Worm (Caenorhabditis elegans) whole organism, L4 larva: Measurements from ENCODE around the gene F21D5.6.

Source experiments
- ceh-62 ChIP-seq: sonication (generic microtip); optimal IDR thresholded peaks from 2 replicates; lab custom pipeline; 2017; ENCODE audit warnings: missing biosample characterization, missing genetic modification characterization
- cey-2 ChIP-seq: sonication (generic microtip); optimal IDR thresholded peaks from 3 replicates; lab custom pipeline; 2017; ENCODE audit warnings: missing genetic modification characterization, mild to moderate bottlenecking, missing compliant biosample characterization, antibody characterized with exemption, borderline replicate concordance; ENCODE audit not compliant: insufficient read depth
- lin-13 ChIP-seq: fragments of 150-350 bp; optimal IDR thresholded peaks from 2 replicates; lab custom pipeline; 2014; ENCODE audit warnings: missing biosample characterization, missing genetic modification reagents, missing genetic modification characterization
- lir-3 ChIP-seq: sonication (generic microtip); optimal IDR thresholded peaks from 2 replicates; lab custom pipeline; 2016; ENCODE audit warnings: mild to moderate bottlenecking, missing genetic modification characterization, missing compliant biosample characterization
- nhr-237 ChIP-seq: sonication (generic microtip); optimal IDR thresholded peaks from 2 replicates; lab custom pipeline; 2017; ENCODE audit warnings: missing biosample characterization, missing genetic modification characterization
- pha-4 ChIP-seq, 2 experiments: fragments of 150-350 bp in 1 of 2; fragments of 200-800 bp in 1 of 2; sonication (Bioruptor generic) in 1 of 2; IDR thresholded peaks in 1 of 2; optimal IDR thresholded peaks in 1 of 2; 2 replicates each; pipeline versions ENCODE4 v1.3.6 to Lab custom; 2014 to 2022; ENCODE audit warnings: missing genetic modification characterization in 2 of 2, missing genetic modification reagents in 2 of 2, missing biosample characterization in 1 of 2, missing compliant biosample characterization in 1 of 2
- pqm-1 ChIP-seq: sonication (generic microtip); optimal IDR thresholded peaks from 2 replicates; lab custom pipeline; 2017; ENCODE audit warnings: missing biosample characterization, missing genetic modification characterization
- snpc-1.2 ChIP-seq: fragments of 200-800 bp; sonication (Bioruptor generic); IDR thresholded peaks from 2 replicates; pipeline ENCODE4 v1.3.6; 2022; ENCODE audit warnings: missing genetic modification reagents, missing genetic modification characterization, missing compliant biosample characterization
- snpc-4 ChIP-seq: fragments of 150-350 bp; optimal IDR thresholded peaks from 2 replicates; lab custom pipeline; 2014; ENCODE audit warnings: missing biosample characterization, missing genetic modification characterization
- unc-62 ChIP-seq, 3 experiments: fragments of 150-350 bp in 1 of 3; sonication (generic microtip); optimal IDR thresholded peaks in 2 of 3; peaks in 1 of 3; 1 replicate in 1 of 3; 2 replicates in 2 of 3; lab custom pipeline; 2014 to 2017; ENCODE audit warnings: missing biosample characterization in 3 of 3, missing genetic modification characterization in 3 of 3, missing genetic modification reagents in 3 of 3, missing genotype in 1 of 3
- zip-11 ChIP-seq: fragments of 200-800 bp; sonication (Bioruptor generic); IDR thresholded peaks from 2 replicates; pipeline ENCODE4 v1.3.6; 2022; ENCODE audit warnings: missing genetic modification characterization, missing compliant biosample characterization

- TF ChIP-seq snpc-1.2 (GFP tag; lab: Robert Waterston, UW) (no peak), snpc-4 (no peak), lin-13 (no peak), zip-11 (GFP tag; lab: Robert Waterston, UW) (no peak), lir-3 (no peak), nhr-237 (tag; lab: Kevin White, UChicago) (no peak), cey-2 (no peak), unc-62 (GFP tag; optimal IDR thresholded peaks at IDR 0.05 in 1 of 2; lab: Kevin White, UChicago) (no peak), unc-62 (tag; optimal IDR thresholded peaks at IDR 0.05; lab: Kevin White, UChicago) (no peak), ceh-62 (tag; lab: Kevin White, UChicago) (no peak), pha-4 (GFP tag; IDR thresholded peaks at IDR 0.05; lab: Robert Waterston, UW) (no peak), pha-4 (tag; optimal IDR thresholded peaks at IDR 0.05; lab: Kevin White, UChicago) (no peak), pqm-1 (tag; lab: Kevin White, UChicago) (no peak)
These were observed 18.4 kb downstream of the F21D5.6 start for ce11 chrIV:8722801-8723200.
